Worm (Caenorhabditis elegans): ENCODE data around the gene C40H1.7.

The C40H1.7 gene

ce11 chrIII:9336807-9337206 lies 12.0 kb downstream of the C40H1.7 start:
- no peak for TF ChIP-seq ets-7 (tag; optimal IDR thresholded peaks at IDR 0.05)
- no peak for TF ChIP-seq hmg-4 (GFP tag; optimal IDR thresholded peaks at IDR 0.05)
- no peak for TF ChIP-seq B0310.2 (tag; optimal IDR thresholded peaks at IDR 0.05)
- no peak for TF ChIP-seq ama-1 (optimal IDR thresholded peaks at IDR 0.05)
- no peak for TF ChIP-seq ceh-13 (GFP tag; optimal IDR thresholded peaks at IDR 0.05)
- TF ChIP-seq tbx-37 (GFP tag; conservative IDR thresholded peaks at IDR 0.05) = no peak
- no peak for TF ChIP-seq sea-1 (GFP tag; conservative IDR thresholded peaks at IDR 0.05)
- no peak for TF ChIP-seq tra-4 (tag; optimal IDR thresholded peaks at IDR 0.05)
- TF ChIP-seq hmbx-1 (tag; optimal IDR thresholded peaks at IDR 0.05) = no peak
- no peak for TF ChIP-seq F13C5.2 (tag; optimal IDR thresholded peaks at IDR 0.05)
- no peak for TF ChIP-seq tbx-11 (GFP tag; IDR thresholded peaks at IDR 0.05)
- TF ChIP-seq flt-1 (GFP tag; IDR thresholded peaks at IDR 0.05) = no peak
- TF ChIP-seq ceh-36 (tag; optimal IDR thresholded peaks at IDR 0.05) = no peak
- TF ChIP-seq scrt-1 (GFP tag; IDR thresholded peaks at IDR 0.05) = no peak
- TF ChIP-seq pes-1 (GFP tag; IDR thresholded peaks at IDR 0.05) = no peak
- TF ChIP-seq aly-1 (tag; optimal IDR thresholded peaks at IDR 0.05) = no peak
- TF ChIP-seq hnd-1 (tag; optimal IDR thresholded peaks at IDR 0.05) = no peak

- TF ChIP-seq hmg-4 (GFP tag; optimal IDR thresholded peaks at IDR 0.05) (no peak), ets-7 (tag; optimal IDR thresholded peaks at IDR 0.05) (no peak), ceh-36 (tag; optimal IDR thresholded peaks at IDR 0.05) (no peak)
Measured at ce11 chrIII:9337968-9338367, 13.1 kb downstream of the C40H1.7 start.

- no peak for TF ChIP-seq tra-4 (tag; optimal IDR thresholded peaks at IDR 0.05)
- TF ChIP-seq sea-1 (GFP tag; conservative IDR thresholded peaks at IDR 0.05) = 0 out of 2 replicates have a peak, but pooled peaks have one; percentile 13
Measured at ce11 chrIII:9340025-9340424, 15.2 kb downstream of the C40H1.7 start.

- no peak for TF ChIP-seq ceh-36 (tag; optimal IDR thresholded peaks at IDR 0.05)
Measured at ce11 chrIII:9344347-9344746, 19.5 kb downstream of the C40H1.7 start, which contains the start of gene emb-9. emb-9 (minus strand) TSS chrIII:9344447.

- TF ChIP-seq hmbx-1 (tag; optimal IDR thresholded peaks at IDR 0.05) = no peak
- TF ChIP-seq flt-1 (GFP tag; IDR thresholded peaks at IDR 0.05) = no peak
- no peak for TF ChIP-seq scrt-1 (GFP tag; IDR thresholded peaks at IDR 0.05)
Measured at ce11 chrIII:9346114-9346513, 21.3 kb downstream of the C40H1.7 start.

- TF ChIP-seq ceh-36 (tag; optimal IDR thresholded peaks at IDR 0.05) (no peak), sea-1 (GFP tag; conservative IDR thresholded peaks at IDR 0.05) (no peak), flt-1 (GFP tag; IDR thresholded peaks at IDR 0.05) (no peak), ama-1 (optimal IDR thresholded peaks at IDR 0.05) (no peak), tbx-37 (GFP tag; conservative IDR thresholded peaks at IDR 0.05) (no peak), hnd-1 (tag; optimal IDR thresholded peaks at IDR 0.05) (no peak), pes-1 (GFP tag; IDR thresholded peaks at IDR 0.05) (no peak)
Measured at ce11 chrIII:9346722-9347121, 21.9 kb downstream of the C40H1.7 start.

ce11 chrIII:9353814-9354213 lies 29.0 kb downstream of the C40H1.7 start:
- no peak for TF ChIP-seq scrt-1 (GFP tag; IDR thresholded peaks at IDR 0.05)
- TF ChIP-seq tra-4 (tag; optimal IDR thresholded peaks at IDR 0.05) = no peak
- TF ChIP-seq hmg-4 (GFP tag; optimal IDR thresholded peaks at IDR 0.05) = no peak
- TF ChIP-seq hnd-1 (tag; optimal IDR thresholded peaks at IDR 0.05) = no peak
- TF ChIP-seq tbx-11 (GFP tag; IDR thresholded peaks at IDR 0.05) = no peak
- TF ChIP-seq ets-7 (tag; optimal IDR thresholded peaks at IDR 0.05) = no peak
- no peak for TF ChIP-seq tbx-37 (GFP tag; conservative IDR thresholded peaks at IDR 0.05)
- no peak for TF ChIP-seq aly-1 (tag; optimal IDR thresholded peaks at IDR 0.05)
- TF ChIP-seq pes-1 (GFP tag; IDR thresholded peaks at IDR 0.05) = no peak
- no peak for TF ChIP-seq sea-1 (GFP tag; conservative IDR thresholded peaks at IDR 0.05)
- TF ChIP-seq F13C5.2 (tag; optimal IDR thresholded peaks at IDR 0.05) = no peak
- TF ChIP-seq ama-1 (optimal IDR thresholded peaks at IDR 0.05) = no peak
- TF ChIP-seq ceh-13 (GFP tag; optimal IDR thresholded peaks at IDR 0.05) = no peak
- TF ChIP-seq ceh-36 (tag; optimal IDR thresholded peaks at IDR 0.05) = no peak
- TF ChIP-seq hmbx-1 (tag; optimal IDR thresholded peaks at IDR 0.05) = no peak

ce11 chrIII:9355412-9355969 lies 30.7 kb downstream of the C40H1.7 start, which contains the start of gene chtb-1:
chtb-1 (minus strand) TSS chrIII:9355462.
- no peak for TF ChIP-seq hmbx-1 (tag; optimal IDR thresholded peaks at IDR 0.05)
- TF ChIP-seq ceh-13 (GFP tag; optimal IDR thresholded peaks at IDR 0.05) = no peak
- no peak for TF ChIP-seq scrt-1 (GFP tag; IDR thresholded peaks at IDR 0.05)
- TF ChIP-seq B0310.2 (tag; optimal IDR thresholded peaks at IDR 0.05) = no peak
- TF ChIP-seq hmg-4 (GFP tag; optimal IDR thresholded peaks at IDR 0.05) = no peak
- TF ChIP-seq sea-1 (GFP tag; conservative IDR thresholded peaks at IDR 0.05) = no peak
- TF ChIP-seq pes-1 (GFP tag; IDR thresholded peaks at IDR 0.05) = no peak
- TF ChIP-seq flt-1 (GFP tag; IDR thresholded peaks at IDR 0.05) = no peak
- no peak for TF ChIP-seq tbx-37 (GFP tag; conservative IDR thresholded peaks at IDR 0.05)
- TF ChIP-seq ama-1 (optimal IDR thresholded peaks at IDR 0.05) = no peak
- TF ChIP-seq hnd-1 (tag; optimal IDR thresholded peaks at IDR 0.05) = no peak
- TF ChIP-seq ets-7 (tag; optimal IDR thresholded peaks at IDR 0.05) = no peak

ce11 chrIII:9359060-9359459 lies 34.2 kb downstream of the C40H1.7 start, which contains the start of gene K04H4.5:
K04H4.5 (plus strand) TSS chrIII:9359360.
- TF ChIP-seq ama-1 (optimal IDR thresholded peaks at IDR 0.05) = no peak
- TF ChIP-seq tra-4 (tag; optimal IDR thresholded peaks at IDR 0.05) = no peak
- no peak for TF ChIP-seq hmbx-1 (tag; optimal IDR thresholded peaks at IDR 0.05)
